Fruit fly (Drosophila melanogaster) whole organism, prepupa: ENCODE measurements around the gene CG31917.

ENCODE experiments used
- CG11294 ChIP-seq: fragments of 200-800 bp; sonication (Bioruptor generic); IDR thresholded peaks from 2 replicates; pipeline ENCODE4 v1.3.6; 2022; ENCODE audit warnings: missing biosample characterization, missing genetic modification characterization
- CG11762 ChIP-seq: fragments of 200-800 bp; sonication (Bioruptor generic); optimal IDR thresholded peaks from 3 replicates; lab custom pipeline; 2016; ENCODE audit warnings: missing biosample characterization, missing genetic modification characterization; ENCODE audit not compliant: insufficient read depth
- CG11902 ChIP-seq: fragments of 200-800 bp; sonication (Bioruptor generic); optimal IDR thresholded peaks from 3 replicates; lab custom pipeline; 2016; ENCODE audit warnings: missing biosample characterization, missing genetic modification characterization
- CG16779 ChIP-seq: fragments of 200-800 bp; sonication (Bioruptor generic); optimal IDR thresholded peaks from 3 replicates; lab custom pipeline; 2017; ENCODE audit warnings: missing biosample characterization, mild to moderate bottlenecking, missing genetic modification characterization
- CG31627 ChIP-seq: fragments of 200-800 bp; sonication (Bioruptor generic); optimal IDR thresholded peaks from 3 replicates; lab custom pipeline; 2016; ENCODE audit warnings: missing biosample characterization, missing genetic modification characterization
- CG32006 ChIP-seq: fragments of 200-800 bp; sonication (Bioruptor generic); optimal IDR thresholded peaks from 3 replicates; lab custom pipeline; 2017; ENCODE audit warnings: missing biosample characterization, mild to moderate bottlenecking, missing genetic modification characterization
- CG34406 ChIP-seq: fragments of 200-800 bp; sonication (Bioruptor generic); optimal IDR thresholded peaks from 3 replicates; lab custom pipeline; 2016; ENCODE audit warnings: missing biosample characterization, missing genetic modification characterization
- CG4318 ChIP-seq: fragments of 200-800 bp; sonication (Bioruptor generic); optimal IDR thresholded peaks from 3 replicates; lab custom pipeline; 2017; ENCODE audit warnings: missing biosample characterization, mild to moderate bottlenecking, missing genetic modification characterization
- CG6163 ChIP-seq: fragments of 200-800 bp; sonication (Bioruptor generic); IDR thresholded peaks from 3 replicates; pipeline ENCODE4 v1.3.6; 2022; ENCODE audit warnings: missing biosample characterization, missing genetic modification characterization
- CG6276 ChIP-seq: fragments of 200-800 bp; sonication (Bioruptor generic); optimal IDR thresholded peaks from 2 replicates; lab custom pipeline; 2017; ENCODE audit warnings: missing biosample characterization, mild to moderate bottlenecking, missing genetic modification characterization
- CG6792 ChIP-seq: fragments of 200-800 bp; sonication (Bioruptor generic); optimal IDR thresholded peaks from 3 replicates; lab custom pipeline; 2016; ENCODE audit warnings: missing biosample characterization, missing genetic modification characterization
- CG7368 ChIP-seq: fragments of 200-800 bp; sonication (Bioruptor generic); optimal IDR thresholded peaks from 3 replicates; lab custom pipeline; 2016; ENCODE audit warnings: missing biosample characterization, missing genetic modification characterization
- CG8319 ChIP-seq: fragments of 200-800 bp; sonication (Bioruptor generic); optimal IDR thresholded peaks from 3 replicates; lab custom pipeline; 2016; ENCODE audit warnings: missing biosample characterization, missing genetic modification characterization
- CG9139 ChIP-seq: fragments of 200-800 bp; sonication (Bioruptor generic); optimal IDR thresholded peaks from 3 replicates; lab custom pipeline; 2017; ENCODE audit warnings: missing biosample characterization, mild to moderate bottlenecking, missing genetic modification characterization
- Eip75B ChIP-seq: fragments of 200-800 bp; sonication (Bioruptor generic); optimal IDR thresholded peaks from 3 replicates; lab custom pipeline; 2016; ENCODE audit warnings: missing biosample characterization, missing genetic modification characterization
- Eip78C ChIP-seq: fragments of 200-800 bp; sonication (Bioruptor generic); peaks from one replicate; lab custom pipeline; 2016; ENCODE audit warnings: missing biosample characterization, missing genetic modification characterization
- Ets96B ChIP-seq: fragments of 200-800 bp; optimal IDR thresholded peaks from 2 replicates; lab custom pipeline; 2019; ENCODE audit warnings: missing biosample characterization, mild to moderate bottlenecking, missing genetic modification characterization, moderate library complexity
- Gug ChIP-seq: fragments of 200-800 bp; sonication (Bioruptor generic); IDR thresholded peaks from 2 replicates; pipeline ENCODE4 v1.3.6; 2022; ENCODE audit warnings: missing biosample characterization, missing genetic modification characterization
- Hr38 ChIP-seq: sonication (Bioruptor generic); optimal IDR thresholded peaks from 2 replicates; lab custom pipeline; 2016; ENCODE audit warnings: missing biosample characterization, missing genetic modification characterization
- Lpt ChIP-seq: fragments of 200-800 bp; sonication (Bioruptor generic); optimal IDR thresholded peaks from 3 replicates; lab custom pipeline; 2016; ENCODE audit warnings: missing biosample characterization, missing genetic modification characterization
- Met ChIP-seq: fragments of 200-800 bp; sonication (Bioruptor generic); optimal IDR thresholded peaks from 3 replicates; lab custom pipeline; 2016; ENCODE audit warnings: missing biosample characterization, missing genetic modification characterization
- OdsH ChIP-seq: fragments of 200-800 bp; sonication (Bioruptor generic); optimal IDR thresholded peaks from 3 replicates; lab custom pipeline; 2016; ENCODE audit warnings: missing biosample characterization, missing genetic modification characterization
- Smox ChIP-seq: fragments of 200-800 bp; sonication (Bioruptor generic); optimal IDR thresholded peaks from 3 replicates; lab custom pipeline; 2016; ENCODE audit warnings: missing biosample characterization, missing genetic modification characterization
- Sox14 ChIP-seq: fragments of 200-800 bp; sonication (Bioruptor generic); optimal IDR thresholded peaks from 3 replicates; lab custom pipeline; 2016; ENCODE audit warnings: missing biosample characterization, missing genetic modification characterization
- Sox15 ChIP-seq: fragments of 200-800 bp; sonication (Bioruptor generic); optimal IDR thresholded peaks from 3 replicates; lab custom pipeline; 2016; ENCODE audit warnings: missing biosample characterization, missing genetic modification characterization
- achi ChIP-seq: fragments of 200-800 bp; sonication (Bioruptor generic); optimal IDR thresholded peaks from 3 replicates; lab custom pipeline; 2016; ENCODE audit warnings: missing biosample characterization, missing genetic modification characterization
- acj6 ChIP-seq: fragments of 200-800 bp; sonication (Bioruptor generic); optimal IDR thresholded peaks from 3 replicates; lab custom pipeline; 2016; ENCODE audit warnings: missing biosample characterization, missing genetic modification characterization
- cyc ChIP-seq: fragments of 200-800 bp; sonication (Bioruptor generic); optimal IDR thresholded peaks from 3 replicates; lab custom pipeline; 2016; ENCODE audit warnings: missing biosample characterization, missing genetic modification characterization
- dac ChIP-seq: fragments of 200-800 bp; sonication (Bioruptor generic); optimal IDR thresholded peaks from 2 replicates; lab custom pipeline; 2017; ENCODE audit warnings: missing biosample characterization, mild to moderate bottlenecking, missing genetic modification characterization
- dsx ChIP-seq: fragments of 200-800 bp; optimal IDR thresholded peaks from 3 replicates; lab custom pipeline; 2019; ENCODE audit warnings: missing biosample characterization, mild to moderate bottlenecking, missing genetic modification characterization, moderate library complexity; ENCODE audit not compliant: poor library complexity, severe bottlenecking
- eg ChIP-seq: fragments of 200-800 bp; sonication (Bioruptor generic); IDR thresholded peaks from 3 replicates; pipeline ENCODE4 v1.3.6; 2022; ENCODE audit warnings: missing biosample characterization, missing genetic modification characterization
- fkh ChIP-seq: fragments of 200-800 bp; sonication (Bioruptor generic); optimal IDR thresholded peaks from 3 replicates; lab custom pipeline; 2017; ENCODE audit warnings: missing biosample characterization, mild to moderate bottlenecking, missing genetic modification characterization, moderate library complexity
- lz ChIP-seq: fragments of 200-800 bp; sonication (Bioruptor generic); optimal IDR thresholded peaks from 3 replicates; lab custom pipeline; 2016; ENCODE audit warnings: missing biosample characterization, missing genetic modification characterization
- pdm3 ChIP-seq: fragments of 200-800 bp; sonication (Bioruptor generic); optimal IDR thresholded peaks from 3 replicates; lab custom pipeline; 2016; ENCODE audit warnings: missing biosample characterization, missing genetic modification characterization
- salr ChIP-seq, 2 experiments: fragments of 200-800 bp; sonication (Bioruptor generic); optimal IDR thresholded peaks; 3 replicates each; lab custom pipeline; 2016 to 2018; ENCODE audit warnings: missing biosample characterization in 2 of 2, missing genetic modification characterization in 2 of 2, mild to moderate bottlenecking in 1 of 2
- spab ChIP-seq: fragments of 200-800 bp; sonication (Bioruptor generic); optimal IDR thresholded peaks from 2 replicates; lab custom pipeline; 2017; ENCODE audit warnings: missing biosample characterization, mild to moderate bottlenecking, missing genetic modification characterization, missing genetic modification reagents
- ss ChIP-seq, 2 experiments: fragments of 200-800 bp; sonication (Bioruptor generic); optimal IDR thresholded peaks; 2 replicates in 1 of 2; 3 replicates in 1 of 2; lab custom pipeline; 2017 to 2018; ENCODE audit warnings: mild to moderate bottlenecking in 2 of 2, missing biosample characterization in 2 of 2, missing genetic modification characterization in 2 of 2, moderate library complexity in 1 of 2
- svp ChIP-seq: fragments of 200-800 bp; sonication (Bioruptor generic); peaks from one replicate; lab custom pipeline; 2016; ENCODE audit warnings: missing biosample characterization, missing genetic modification characterization
- topi ChIP-seq: fragments of 200-800 bp; sonication (Bioruptor generic); optimal IDR thresholded peaks from 3 replicates; lab custom pipeline; 2016; ENCODE audit warnings: missing biosample characterization, missing genetic modification characterization
- vri ChIP-seq: fragments of 200-800 bp; sonication (Bioruptor generic); optimal IDR thresholded peaks from 3 replicates; lab custom pipeline; 2016; ENCODE audit warnings: missing biosample characterization, mild to moderate bottlenecking, missing genetic modification characterization

Gene CG31917

dm6 chr2L:5044892-5045619 lies 34.4 kb upstream of the CG31917 start (continued):
- TF ChIP-seq CG16779 (tag; lab: Kevin White, UChicago) (peak; percentile 38), cyc (GFP tag; lab: Kevin White, UChicago) (peak; percentile 40), CG11294 (GFP tag; lab: Robert Waterston, UW) (peak; percentile 17; the same call in 1 of the 2 replicates), achi (peak; percentile 58), Eip75B (GFP tag; lab: Kevin White, UChicago) (peak; percentile 43), CG4318 (GFP tag; lab: Kevin White, UChicago) (peak; percentile 49), CG11762 (GFP tag; lab: Kevin White, UChicago) (no peak), CG32006 (GFP tag; lab: Kevin White, UChicago) (peak; percentile 70), Ets96B (no peak), vri (peak; percentile 97), Sox14 (GFP tag; lab: Kevin White, UChicago) (peak; percentile 66), topi (GFP tag; lab: Kevin White, UChicago) (peak; percentile 37), CG9139 (GFP tag; lab: Kevin White, UChicago) (peak; percentile 7), Smox (peak; percentile 46), Sox15 (GFP tag; lab: Kevin White, UChicago) (no peak), CG7368 (GFP tag; lab: Kevin White, UChicago) (no peak), svp (GFP tag; lab: Kevin White, UChicago) (peak; percentile 87), CG31627 (GFP tag; lab: Kevin White, UChicago) (peak; percentile 40), ss (GFP tag; optimal IDR thresholded peaks at IDR 0.05; lab: Kevin White, UChicago) (peak in 1 of 2 experiments; percentile 28), Eip78C (GFP tag; lab: Kevin White, UChicago) (peak; percentile 78), spab (GFP tag; lab: Kevin White, UChicago) (no peak), Lpt (GFP tag; lab: Kevin White, UChicago) (peak; percentile 33), eg (GFP tag; lab: Robert Waterston, UW) (peak; percentile 79), CG34406 (GFP tag; lab: Kevin White, UChicago) (peak; percentile 11), acj6 (GFP tag; lab: Kevin White, UChicago) (peak; percentile 36), lz (peak; percentile 40), CG8319 (GFP tag; lab: Kevin White, UChicago) (no peak), CG6163 (GFP tag; lab: Robert Waterston, UW) (peak; percentile 59), Met (peak; percentile 66), CG11902 (peak; percentile 20), Gug (GFP tag; lab: Robert Waterston, UW) (peak; percentile 18; the same call in 1 of the 2 replicates), OdsH (GFP tag; lab: Kevin White, UChicago) (peak; percentile 65), CG6276 (GFP tag; lab: Kevin White, UChicago) (peak; percentile 56)

- TF ChIP-seq CG4318 (GFP tag; lab: Kevin White, UChicago) (no peak), CG9139 (GFP tag; lab: Kevin White, UChicago) (no peak), Lpt (GFP tag; lab: Kevin White, UChicago) (no peak), CG6276 (GFP tag; lab: Kevin White, UChicago) (no peak), dsx (GFP tag; lab: Kevin White, UChicago) (no peak), svp (GFP tag; lab: Kevin White, UChicago) (peak; percentile 40), Ets96B (no peak), fkh (GFP tag; lab: Kevin White, UChicago) (peak; percentile 48), salr (GFP tag; optimal IDR thresholded peaks at IDR 0.05; lab: Kevin White, UChicago) (no peak), CG6792 (GFP tag; lab: Kevin White, UChicago) (no peak), Met (no peak), eg (GFP tag; lab: Robert Waterston, UW) (peak; percentile 14; the same call in 1 of the 3 replicates), Sox15 (GFP tag; lab: Kevin White, UChicago) (no peak), dac (GFP tag; lab: Kevin White, UChicago) (no peak), CG11902 (no peak), CG34406 (GFP tag; lab: Kevin White, UChicago) (no peak), topi (GFP tag; lab: Kevin White, UChicago) (no peak), CG32006 (GFP tag; lab: Kevin White, UChicago) (no peak), CG11294 (GFP tag; lab: Robert Waterston, UW) (no peak), pdm3 (GFP tag; lab: Kevin White, UChicago) (no peak), Hr38 (no peak), achi (no peak)
Measured at dm6 chr2L:5044361-5044891, 33.8 kb upstream of the CG31917 start, which contains the start of gene CG31650. Gene CG31650, minus strand, starts transcription at chr2L:5044712.
